Fruit fly (Drosophila melanogaster) whole organism, embryonic: ENCODE results near the gene Lmpt.
A peak's percentile ranks its signal among the peaks of the same experiment; 100 is the strongest.

Source experiments
- Ada2b ChIP-seq: fragments of 200-800 bp; sonication (Bioruptor generic); IDR thresholded peaks from 2 replicates; pipeline ENCODE4 v1.3.6; 2022; ENCODE audit warnings: missing biosample characterization, missing genetic modification characterization
- Aef1 ChIP-seq: fragments of 200-800 bp; sonication (Bioruptor generic); IDR thresholded peaks from 3 replicates; pipeline ENCODE4 v1.3.6; 2022; ENCODE audit warnings: missing biosample characterization, missing genetic modification characterization
- CG1024 ChIP-seq: fragments of 200-800 bp; sonication (Bioruptor generic); IDR thresholded peaks from 2 replicates; pipeline ENCODE4 v1.3.6; 2022; ENCODE audit warnings: missing biosample characterization, missing genetic modification characterization
- CG10959 ChIP-seq: fragments of 200-800 bp; sonication (Bioruptor generic); IDR thresholded peaks from 2 replicates; pipeline ENCODE4 v1.3.6; 2022; ENCODE audit warnings: missing biosample characterization, missing genetic modification characterization
- CG11085 ChIP-seq: fragments of 200-800 bp; sonication (Bioruptor generic); IDR thresholded peaks from 2 replicates; pipeline ENCODE4 v1.3.6; 2022; ENCODE audit warnings: missing biosample characterization, missing genetic modification characterization
- CG11398 ChIP-seq: fragments of 200-800 bp; sonication (Bioruptor generic); optimal IDR thresholded peaks from 2 replicates; lab custom pipeline; 2016; ENCODE audit warnings: missing biosample characterization, missing genetic modification characterization
- CG12219 ChIP-seq: fragments of 200-800 bp; sonication (Bioruptor generic); optimal IDR thresholded peaks from 3 replicates; lab custom pipeline; 2018; ENCODE audit warnings: missing biosample characterization, mild to moderate bottlenecking, missing genetic modification characterization
- CG13287 ChIP-seq: fragments of 200-800 bp; sonication (Bioruptor generic); IDR thresholded peaks from 2 replicates; pipeline ENCODE4 v1.3.6; 2022; ENCODE audit warnings: missing biosample characterization, missing genetic modification characterization; ENCODE audit not compliant: partially characterized antibody
- CG14710 ChIP-seq: fragments of 200-800 bp; sonication (Bioruptor generic); optimal IDR thresholded peaks from 3 replicates; lab custom pipeline; 2019; ENCODE audit warnings: missing biosample characterization, mild to moderate bottlenecking, missing genetic modification characterization, moderate library complexity
- CG15514 ChIP-seq: fragments of 200-800 bp; sonication (Bioruptor generic); optimal IDR thresholded peaks from 3 replicates; lab custom pipeline; 2017; ENCODE audit warnings: missing biosample characterization, missing genetic modification characterization, mild to moderate bottlenecking, moderate library complexity, missing genetic modification reagents
- CG17385 ChIP-seq: fragments of 200-800 bp; sonication (Bioruptor generic); optimal IDR thresholded peaks from 3 replicates; lab custom pipeline; 2018; ENCODE audit warnings: missing biosample characterization, mild to moderate bottlenecking, missing genetic modification characterization
- CG17568 ChIP-seq: fragments of 200-800 bp; sonication (Bioruptor generic); optimal IDR thresholded peaks from 2 replicates; lab custom pipeline; 2018; ENCODE audit warnings: missing biosample characterization, mild to moderate bottlenecking, missing genetic modification characterization, moderate library complexity
- CG2129 ChIP-seq: fragments of 200-800 bp; sonication (Bioruptor generic); IDR thresholded peaks from 2 replicates; pipeline ENCODE4 v1.3.6; 2022; ENCODE audit warnings: missing biosample characterization, missing genetic modification characterization; ENCODE audit not compliant: partially characterized antibody
- CG32767 ChIP-seq: fragments of 200-800 bp; sonication (Bioruptor generic); IDR thresholded peaks from 2 replicates; pipeline ENCODE4 v1.3.6; 2022; ENCODE audit warnings: missing biosample characterization, missing genetic modification characterization
- CG3407 ChIP-seq: fragments of 200-800 bp; sonication (Bioruptor generic); optimal IDR thresholded peaks from 2 replicates; lab custom pipeline; 2018; ENCODE audit warnings: missing biosample characterization, mild to moderate bottlenecking, missing genetic modification characterization
- CG3726 ChIP-seq: fragments of 200-800 bp; sonication (Bioruptor generic); IDR thresholded peaks from 3 replicates; pipeline ENCODE4, ENCODE4 v1.3.6; 2022; ENCODE audit warnings: missing biosample characterization, missing genetic modification characterization
- CG4360 ChIP-seq: fragments of 200-800 bp; sonication (Bioruptor generic); IDR thresholded peaks from 2 replicates; pipeline ENCODE4 v1.3.6; 2022; ENCODE audit warnings: missing biosample characterization, missing genetic modification characterization
- CG6683 ChIP-seq: fragments of 200-800 bp; sonication (Bioruptor generic); optimal IDR thresholded peaks from 2 replicates; lab custom pipeline; 2017; ENCODE audit warnings: missing biosample characterization, mild to moderate bottlenecking, missing genetic modification characterization, missing genetic modification reagents
- CG6791 ChIP-seq: fragments of 200-800 bp; sonication (Bioruptor generic); IDR thresholded peaks from 3 replicates; pipeline ENCODE4 v1.3.6; 2022; ENCODE audit warnings: missing biosample characterization, missing genetic modification characterization; ENCODE audit not compliant: partially characterized antibody
- CG7372 ChIP-seq: fragments of 200-800 bp; sonication (Bioruptor generic); IDR thresholded peaks from 2 replicates; pipeline ENCODE4 v1.3.6; 2022; ENCODE audit warnings: missing biosample characterization, missing genetic modification characterization
- CG9932 ChIP-seq: fragments of 200-800 bp; sonication (Bioruptor generic); IDR thresholded peaks from 2 replicates; pipeline ENCODE4 v1.3.6; 2022; ENCODE audit warnings: missing biosample characterization, missing genetic modification characterization
- D ChIP-seq, 2 experiments: fragments of 200-800 bp in 1 of 2; fragments of >200 bp in 1 of 2; sonication (Bioruptor generic) in 1 of 2; optimal IDR thresholded peaks; 2 replicates in 1 of 2; 3 replicates in 1 of 2; lab custom pipeline; 2017; ENCODE audit warnings: mild to moderate bottlenecking in 1 of 2, missing biosample characterization in 1 of 2, missing genetic modification characterization in 1 of 2, missing genetic modification reagents in 1 of 2
- Eip74EF ChIP-seq, 2 experiments: fragments of 200-800 bp in 1 of 2; fragments of >200 bp in 1 of 2; sonication (Bioruptor generic) in 1 of 2; optimal IDR thresholded peaks; 2 replicates each; lab custom pipeline; 2017 to 2019; ENCODE audit warnings: missing biosample characterization in 2 of 2, missing genetic modification characterization in 2 of 2, mild to moderate bottlenecking in 1 of 2, moderate library complexity in 1 of 2
- Fer1 ChIP-seq: fragments of 200-800 bp; sonication (Bioruptor generic); optimal IDR thresholded peaks from 2 replicates; lab custom pipeline; 2017; ENCODE audit warnings: missing biosample characterization, mild to moderate bottlenecking, missing genetic modification characterization
- GATAe ChIP-seq: fragments of 200-800 bp; sonication (Bioruptor generic); conservative IDR thresholded peaks from 2 replicates; pipeline ENCODE4 v1.3.6; 2022; ENCODE audit warnings: missing biosample characterization, missing genetic modification characterization
- HLH54F ChIP-seq: fragments of 200-800 bp; sonication (Bioruptor generic); optimal IDR thresholded peaks from 3 replicates; lab custom pipeline; 2016; ENCODE audit warnings: missing biosample characterization, missing genetic modification characterization
- Hmx ChIP-seq: fragments of 200-800 bp; sonication (Bioruptor generic); optimal IDR thresholded peaks from 2 replicates; lab custom pipeline; 2016; ENCODE audit warnings: missing biosample characterization, missing genetic modification characterization
- Kr ChIP-seq: fragments of 200-800 bp; sonication (Bioruptor generic); optimal IDR thresholded peaks from 2 replicates; lab custom pipeline; 2017; ENCODE audit warnings: missing biosample characterization, mild to moderate bottlenecking, missing genetic modification characterization
- MESR4 ChIP-seq: fragments of 200-800 bp; sonication (Bioruptor generic); optimal IDR thresholded peaks from 2 replicates; lab custom pipeline; 2018; ENCODE audit warnings: missing biosample characterization, mild to moderate bottlenecking, missing genetic modification characterization, moderate library complexity
- MTF-1 ChIP-seq: fragments of 200-800 bp; sonication (Bioruptor generic); optimal IDR thresholded peaks from 2 replicates; lab custom pipeline; 2018; ENCODE audit warnings: missing biosample characterization, mild to moderate bottlenecking, missing genetic modification characterization, borderline replicate concordance
- Pdp1 ChIP-seq, 2 experiments: fragments of 200-800 bp; sonication (Bioruptor generic); optimal IDR thresholded peaks; 3 replicates each; lab custom pipeline; 2016; ENCODE audit warnings: missing biosample characterization in 2 of 2, missing genetic modification characterization in 2 of 2, mild to moderate bottlenecking in 1 of 2, moderate library complexity in 1 of 2
- Rfx ChIP-seq: fragments of 200-800 bp; sonication (Bioruptor generic); IDR thresholded peaks from 2 replicates; pipeline ENCODE4 v1.3.6; 2022; ENCODE audit warnings: missing biosample characterization, missing genetic modification characterization
- Ssrp ChIP-seq: fragments of 200-800 bp; sonication (Bioruptor generic); optimal IDR thresholded peaks from 2 replicates; lab custom pipeline; 2018; ENCODE audit warnings: missing biosample characterization, mild to moderate bottlenecking, missing genetic modification characterization, moderate library complexity
- Usf ChIP-seq: fragments of 200-800 bp; sonication (Bioruptor generic); optimal IDR thresholded peaks from 2 replicates; lab custom pipeline; 2017; ENCODE audit warnings: missing genotype, missing biosample characterization, missing genetic modification characterization
- Xbp1 ChIP-seq: fragments of 200-800 bp; sonication (Bioruptor generic); optimal IDR thresholded peaks from 3 replicates; lab custom pipeline; 2016; ENCODE audit warnings: missing biosample characterization, mild to moderate bottlenecking, missing genetic modification characterization
- amos ChIP-seq: fragments of 200-800 bp; sonication (Bioruptor generic); IDR thresholded peaks from 2 replicates; pipeline ENCODE4 v1.3.6; 2022; ENCODE audit warnings: missing biosample characterization, missing genetic modification characterization; ENCODE audit not compliant: partially characterized antibody
- az2 ChIP-seq: fragments of 200-800 bp; sonication (Bioruptor generic); optimal IDR thresholded peaks from 3 replicates; lab custom pipeline; 2016; ENCODE audit warnings: missing biosample characterization, missing genetic modification characterization
- br ChIP-seq: fragments of >200 bp; optimal IDR thresholded peaks from 2 replicates; lab custom pipeline; 2017
- crol ChIP-seq: fragments of 200-800 bp; sonication (Bioruptor generic); IDR thresholded peaks from 2 replicates; pipeline ENCODE4 v1.3.6; 2022; ENCODE audit warnings: missing biosample characterization, missing genetic modification characterization
- fd3F ChIP-seq: fragments of 200-800 bp; sonication (Bioruptor generic); optimal IDR thresholded peaks from 2 replicates; lab custom pipeline; 2018; ENCODE audit warnings: missing biosample characterization, mild to moderate bottlenecking, missing genetic modification characterization, moderate library complexity
- ken ChIP-seq: fragments of 200-800 bp; sonication (Bioruptor generic); IDR thresholded peaks from 3 replicates; pipeline ENCODE4 v1.3.6; 2022; ENCODE audit warnings: missing biosample characterization, missing genetic modification characterization
- luna ChIP-seq: fragments of 200-800 bp; sonication (Bioruptor generic); optimal IDR thresholded peaks from 2 replicates; lab custom pipeline; 2016; ENCODE audit warnings: missing biosample characterization, missing genetic modification characterization
- oc ChIP-seq: fragments of 200-800 bp; sonication (Bioruptor generic); optimal IDR thresholded peaks from 2 replicates; lab custom pipeline; 2018; ENCODE audit warnings: missing biosample characterization, mild to moderate bottlenecking, missing genetic modification characterization, moderate library complexity
- ro ChIP-seq: fragments of 200-800 bp; sonication (Bioruptor generic); IDR thresholded peaks from 2 replicates; pipeline ENCODE4 v1.3.6; 2022; ENCODE audit warnings: missing biosample characterization, missing genetic modification characterization
- slbo ChIP-seq: fragments of 200-800 bp; sonication (Bioruptor generic); IDR thresholded peaks from 2 replicates; pipeline ENCODE4 v1.3.6; 2022; ENCODE audit warnings: missing biosample characterization, missing genetic modification characterization
- sob ChIP-seq: fragments of 200-800 bp; sonication (Bioruptor generic); IDR thresholded peaks from 2 replicates; pipeline ENCODE4 v1.3.6; 2022; ENCODE audit warnings: missing biosample characterization, missing genetic modification characterization
- trem ChIP-seq: fragments of 200-800 bp; optimal IDR thresholded peaks from 3 replicates; lab custom pipeline; 2019; ENCODE audit warnings: missing biosample characterization, mild to moderate bottlenecking, missing genetic modification characterization, moderate library complexity
- vvl ChIP-seq: fragments of 200-800 bp; sonication (Bioruptor generic); IDR thresholded peaks from 2 replicates; pipeline ENCODE4 v1.3.6; 2022; ENCODE audit warnings: missing biosample characterization, missing genetic modification characterization

Lmpt gene

dm6 chr3L:16844920-16845573 is 20.0 kb upstream of the Lmpt start, which contains the start of the genes kud and Zcchc7 (continued):
- TF ChIP-seq Xbp1 (GFP tag; lab: Kevin White, UChicago): peak; percentile 84
- peak; percentile 66 for TF ChIP-seq CG15514 (GFP tag; lab: Kevin White, UChicago)
- TF ChIP-seq amos: peak; percentile 24; the same call in 1 of the 2 replicates
- TF ChIP-seq CG11398 (GFP tag; lab: Kevin White, UChicago): no peak
- TF ChIP-seq CG14710 (tag; lab: Kevin White, UChicago): peak; percentile 78
- no peak for TF ChIP-seq Kr
- TF ChIP-seq Ada2b (GFP tag; lab: Robert Waterston, UW): no peak
- TF ChIP-seq oc (tag; lab: Kevin White, UChicago): no peak
- peak; percentile 45 for TF ChIP-seq Ssrp (tag; lab: Kevin White, UChicago)
- TF ChIP-seq br (lab: Kevin White, UChicago): no peak
- TF ChIP-seq CG1024 (GFP tag; lab: Robert Waterston, UW): no peak
- no peak for TF ChIP-seq ro (GFP tag; lab: Robert Waterston, UW)
- TF ChIP-seq CG3407: no peak
- peak; percentile 59 for TF ChIP-seq CG17385 (GFP tag; lab: Kevin White, UChicago)
- peak; percentile 64 for TF ChIP-seq HLH54F (GFP tag; lab: Kevin White, UChicago)
- peak; percentile 26 for TF ChIP-seq Usf
- peak; percentile 60 for TF ChIP-seq az2 (GFP tag; lab: Kevin White, UChicago)
- TF ChIP-seq CG13287 (GFP tag; lab: Robert Waterston, UW): peak; percentile 39; the same call in 1 of the 2 replicates
- peak; percentile 72 for TF ChIP-seq CG9932 (GFP tag; lab: Robert Waterston, UW)
- no peak for TF ChIP-seq CG32767 (GFP tag; lab: Robert Waterston, UW)
- peak; percentile 10; the same call in 1 of the 2 replicates for TF ChIP-seq vvl
- no peak for TF ChIP-seq CG7372
- TF ChIP-seq slbo (GFP tag; lab: Robert Waterston, UW): peak; percentile 60
- peak; percentile 70 for TF ChIP-seq Fer1 (GFP tag; lab: Kevin White, UChicago)
- TF ChIP-seq CG6683 (GFP tag; lab: Kevin White, UChicago): no peak
- no peak for TF ChIP-seq CG17568 (GFP tag; lab: Kevin White, UChicago)

dm6 chr3L:16845607-16846277 is 19.4 kb upstream of the Lmpt start, which contains the start of gene CG32161:
CG32161 (plus strand) TSS chr3L:16846227.
- no peak for TF ChIP-seq trem
- no peak for TF ChIP-seq ken (GFP tag; lab: Robert Waterston, UW)
- TF ChIP-seq CG3726 (GFP tag; lab: Robert Waterston, UW): no peak
- TF ChIP-seq MTF-1 (GFP tag; lab: Kevin White, UChicago): no peak
- TF ChIP-seq CG10959 (GFP tag; lab: Robert Waterston, UW): no peak
- no peak for TF ChIP-seq Aef1 (GFP tag; lab: Robert Waterston, UW)
- no peak for TF ChIP-seq fd3F (GFP tag; lab: Kevin White, UChicago)
- no peak for TF ChIP-seq Hmx
- TF ChIP-seq sob (GFP tag; lab: Robert Waterston, UW): no peak
- TF ChIP-seq CG11085 (GFP tag; lab: Robert Waterston, UW): no peak
- 0 out of 2 replicates have a peak, but pooled peaks have one; percentile 24 for TF ChIP-seq CG4360 (GFP tag; lab: Robert Waterston, UW)
- TF ChIP-seq Eip74EF (GFP tag; optimal IDR thresholded peaks at IDR 0.05; lab: Kevin White, UChicago): no peak
- TF ChIP-seq CG12219: no peak
- TF ChIP-seq HLH54F (GFP tag; lab: Kevin White, UChicago): no peak
- TF ChIP-seq Pdp1 (GFP tag; optimal IDR thresholded peaks at IDR 0.05; lab: Kevin White, UChicago): no peak
- peak; percentile 91 for TF ChIP-seq crol (GFP tag; lab: Robert Waterston, UW)
- no peak for TF ChIP-seq GATAe
- peak; percentile 37 for TF ChIP-seq MESR4 (GFP tag; lab: Kevin White, UChicago)
- TF ChIP-seq CG6791: no peak
- TF ChIP-seq Rfx (GFP tag; lab: Robert Waterston, UW): no peak
- peak; percentile 61 for TF ChIP-seq D (optimal IDR thresholded peaks at IDR 0.05; lab: Kevin White, UChicago)
- TF ChIP-seq D (GFP tag; optimal IDR thresholded peaks at IDR 0.05; lab: Kevin White, UChicago): no peak
- no peak for TF ChIP-seq luna
- TF ChIP-seq CG2129 (GFP tag; lab: Robert Waterston, UW): no peak
